Worm (Caenorhabditis elegans): ENCODE data around the gene T21C9.6.

DNA sequence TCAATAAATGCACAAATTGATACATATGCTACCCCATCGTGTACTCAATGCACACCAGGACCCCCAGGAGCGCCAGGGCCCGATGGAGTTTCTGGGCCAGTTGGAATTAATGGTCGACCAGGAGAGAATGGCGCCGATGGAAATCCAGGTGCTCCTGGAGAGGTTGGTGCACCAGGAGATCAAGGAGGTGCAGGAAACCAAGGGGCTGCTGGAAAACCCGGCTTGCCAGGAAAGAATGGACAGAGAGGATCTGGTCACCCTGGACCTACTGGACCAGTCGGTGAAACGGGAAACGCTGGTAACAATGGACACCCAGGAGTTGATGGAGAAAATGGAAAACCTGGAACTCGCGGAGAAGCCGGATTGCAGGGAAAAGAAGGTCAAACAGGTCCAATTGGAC lies 20.1 kb upstream of the T21C9.6 start:
- TF ChIP-seq mep-1 (tag; optimal IDR thresholded peaks at IDR 0.05), result no peak
- TF ChIP-seq nhr-77 (tag; optimal IDR thresholded peaks at IDR 0.05), result no peak
- TF ChIP-seq daf-12 (tag; optimal IDR thresholded peaks at IDR 0.05), result no peak
- TF ChIP-seq lin-13 (GFP tag; optimal IDR thresholded peaks at IDR 0.05), result no peak
- no peak for TF ChIP-seq aly-2 (tag; optimal IDR thresholded peaks at IDR 0.05)
- TF ChIP-seq unc-39 (tag; optimal IDR thresholded peaks at IDR 0.05), result no peak
- TF ChIP-seq aha-1 (tag), result no peak
- TF ChIP-seq snpc-4 (tag; optimal IDR thresholded peaks at IDR 0.05), result no peak
- no peak for TF ChIP-seq nhr-25 (tag; optimal IDR thresholded peaks at IDR 0.05; ENCODE audit: borderline replicate concordance, insufficient read depth)
- TF ChIP-seq hlh-30 (tag; optimal IDR thresholded peaks at IDR 0.05; ENCODE audit: insufficient read depth), result no peak

Data from whole organism, L4 larva.